Worm (Caenorhabditis elegans): ENCODE results near the gene K05F1.13.

DNA sequence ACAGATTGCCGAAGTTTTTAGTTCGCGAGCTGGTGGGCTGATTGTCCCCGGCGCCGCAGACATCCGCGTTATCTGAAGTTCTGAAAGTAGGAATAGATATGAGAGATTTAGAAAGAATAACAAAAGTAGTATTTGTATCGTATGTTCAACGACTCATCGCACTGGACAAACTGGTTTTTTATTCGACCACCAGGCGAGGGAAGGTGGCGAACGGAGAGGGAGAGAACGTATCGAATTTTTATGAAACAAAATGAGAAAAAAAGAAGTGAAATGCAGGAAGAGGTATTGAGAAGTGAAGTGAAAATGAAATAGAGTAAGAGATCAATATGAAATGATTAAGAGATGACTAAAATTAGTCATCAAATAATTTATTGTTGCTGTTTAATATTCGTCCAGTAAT, 38.4 kb downstream of the K05F1.13 start, which contains the start of gene tbc-2:
- TF ChIP-seq F13C5.2 (tag; optimal IDR thresholded peaks at IDR 0.05) (no peak), hmg-4 (GFP tag; optimal IDR thresholded peaks at IDR 0.05) (no peak), pes-1 (GFP tag; IDR thresholded peaks at IDR 0.05) (no peak), ama-1 (optimal IDR thresholded peaks at IDR 0.05) (no peak), flt-1 (GFP tag; IDR thresholded peaks at IDR 0.05) (no peak), hmbx-1 (tag; optimal IDR thresholded peaks at IDR 0.05) (no peak), B0310.2 (tag; optimal IDR thresholded peaks at IDR 0.05) (no peak)

Measured in whole organism, early embryonic.